Worm (Caenorhabditis elegans) whole organism, L1 larva: ENCODE measurements around the gene T04F3.5.
A peak's percentile ranks its signal among the peaks of the same experiment; 100 is the strongest.

Source experiments
- C04F5.9 ChIP-seq: sonication (generic microtip); optimal IDR thresholded peaks from 2 replicates; lab custom pipeline; 2016; ENCODE audit warnings: missing genetic modification characterization, missing compliant biosample characterization
- C16A3.4 ChIP-seq: fragments of 150-350 bp; optimal IDR thresholded peaks from 2 replicates; lab custom pipeline; 2014; ENCODE audit warnings: missing biosample characterization, missing genetic modification characterization
- alr-1 ChIP-seq: fragments of 200-800 bp; sonication (Bioruptor generic); optimal IDR thresholded peaks from 2 replicates; lab custom pipeline; 2018; ENCODE audit warnings: borderline replicate concordance, mild to moderate bottlenecking, missing genetic modification characterization, missing compliant biosample characterization
- aly-2 ChIP-seq: fragments of 150-350 bp; optimal IDR thresholded peaks from 2 replicates; lab custom pipeline; 2014; ENCODE audit warnings: missing biosample characterization, missing genetic modification characterization
- ceh-63 ChIP-seq: fragments of 200-800 bp; sonication (Bioruptor generic); optimal IDR thresholded peaks from 2 replicates; lab custom pipeline; 2018; ENCODE audit warnings: mild to moderate bottlenecking, missing genetic modification characterization, missing compliant biosample characterization
- ceh-8 ChIP-seq: fragments of 200-800 bp; sonication (Bioruptor generic); optimal IDR thresholded peaks from 2 replicates; lab custom pipeline; 2018; ENCODE audit warnings: mild to moderate bottlenecking, missing genetic modification characterization, moderate library complexity, missing compliant biosample characterization
- ceh-82 ChIP-seq, 3 experiments: fragments of 150-350 bp in 1 of 3; sonication (generic microtip) in 2 of 3; optimal IDR thresholded peaks; 2 replicates each; lab custom pipeline; 2014 to 2017; ENCODE audit warnings: missing biosample characterization in 3 of 3, missing genetic modification characterization in 3 of 3
- ceh-90 ChIP-seq: sonication (generic microtip); optimal IDR thresholded peaks from 2 replicates; lab custom pipeline; 2016; ENCODE audit warnings: missing genetic modification characterization, missing compliant biosample characterization
- ces-1 ChIP-seq: fragments of 150-350 bp; optimal IDR thresholded peaks from 2 replicates; lab custom pipeline; 2014; ENCODE audit warnings: missing biosample characterization, missing genetic modification reagents, missing genetic modification characterization
- dpl-1 ChIP-seq, 3 experiments: fragments of 150-350 bp in 2 of 3; sonication (generic microtip) in 1 of 3; optimal IDR thresholded peaks; 2 replicates each; lab custom pipeline; 2014 to 2017; ENCODE audit warnings: missing biosample characterization in 3 of 3, missing genetic modification characterization in 3 of 3, missing genetic modification reagents in 3 of 3
- efl-1 ChIP-seq, 4 experiments: fragments of 150-350 bp; optimal IDR thresholded peaks in 3 of 4; peaks in 1 of 4; 1 replicate in 1 of 4; 2 replicates in 3 of 4; lab custom pipeline; 2014; ENCODE audit warnings: missing biosample characterization in 2 of 4, missing genetic modification characterization in 2 of 4, missing genetic modification reagents in 2 of 4
- efl-3 ChIP-seq: fragments of 200-800 bp; sonication (Bioruptor generic); optimal IDR thresholded peaks from 2 replicates; lab custom pipeline; 2018; ENCODE audit warnings: mild to moderate bottlenecking, missing genetic modification characterization, missing compliant biosample characterization
- egl-13 ChIP-seq: sonication (generic microtip); optimal IDR thresholded peaks from 2 replicates; lab custom pipeline; 2016; ENCODE audit warnings: missing genotype, missing genetic modification reagents, missing genetic modification characterization, missing compliant biosample characterization
- ets-5 ChIP-seq: fragments of 200-800 bp; sonication (Bioruptor generic); IDR thresholded peaks from 2 replicates; pipeline ENCODE4 v1.3.6; 2022; ENCODE audit warnings: missing genetic modification characterization, missing compliant biosample characterization
- fkh-10 ChIP-seq: sonication (generic microtip); optimal IDR thresholded peaks from 2 replicates; lab custom pipeline; 2017; ENCODE audit warnings: missing biosample characterization, missing genetic modification reagents, missing genetic modification characterization
- fos-1 ChIP-seq: fragments of 150-350 bp; optimal IDR thresholded peaks from 2 replicates; lab custom pipeline; 2014; ENCODE audit warnings: missing biosample characterization, missing genetic modification characterization
- hlh-17 ChIP-seq: fragments of 200-800 bp; sonication (Bioruptor generic); optimal IDR thresholded peaks from 2 replicates; lab custom pipeline; 2018; ENCODE audit warnings: missing genetic modification characterization, mild to moderate bottlenecking, missing compliant biosample characterization, moderate library complexity, borderline replicate concordance
- hlh-4 ChIP-seq: sonication (generic microtip); optimal IDR thresholded peaks from 2 replicates; lab custom pipeline; 2016; ENCODE audit warnings: mild to moderate bottlenecking, missing genetic modification characterization, missing compliant biosample characterization
- isw-1 ChIP-seq: fragments of 200-800 bp; sonication (Bioruptor generic); IDR thresholded peaks from 2 replicates; pipeline ENCODE4 v1.3.6; 2022; ENCODE audit warnings: missing genetic modification characterization, missing compliant biosample characterization
- jun-1 ChIP-seq: fragments of 150-350 bp; optimal IDR thresholded peaks from 2 replicates; lab custom pipeline; 2014; ENCODE audit warnings: missing biosample characterization, missing genetic modification reagents, missing genetic modification characterization
- lin-14 ChIP-seq: fragments of 200-800 bp; sonication (Bioruptor generic); optimal IDR thresholded peaks from 2 replicates; lab custom pipeline; 2018; ENCODE audit warnings: mild to moderate bottlenecking, missing genetic modification characterization, moderate library complexity, missing compliant biosample characterization
- lin-39 ChIP-seq: fragments of 150-350 bp; optimal IDR thresholded peaks from 2 replicates; lab custom pipeline; 2014; ENCODE audit warnings: missing biosample characterization, missing genetic modification reagents, missing genetic modification characterization
- lir-3 ChIP-seq: sonication (generic microtip); optimal IDR thresholded peaks from 2 replicates; lab custom pipeline; 2016; ENCODE audit warnings: mild to moderate bottlenecking, missing genetic modification characterization, moderate library complexity, missing compliant biosample characterization; ENCODE audit not compliant: poor library complexity
- lsy-2 ChIP-seq, 2 experiments: fragments of 150-350 bp; optimal IDR thresholded peaks; 2 replicates each; lab custom pipeline; 2014; ENCODE audit warnings: missing biosample characterization in 2 of 2, missing genetic modification characterization in 2 of 2
- mab-9 ChIP-seq: fragments of 200-800 bp; sonication (Bioruptor generic); IDR thresholded peaks from 2 replicates; pipeline ENCODE4 v1.3.6; 2022; ENCODE audit warnings: missing genetic modification reagents, missing genetic modification characterization, missing compliant biosample characterization
- mdl-1 ChIP-seq, 2 experiments: fragments of 150-350 bp; optimal IDR thresholded peaks; 2 replicates each; lab custom pipeline; 2014 to 2017; ENCODE audit warnings: missing biosample characterization in 2 of 2, missing genetic modification characterization in 2 of 2, inconsistent platforms in 1 of 2
- mef-2 ChIP-seq: fragments of 150-350 bp; optimal IDR thresholded peaks from 2 replicates; lab custom pipeline; 2014; ENCODE audit warnings: missing biosample characterization, missing genetic modification characterization
- mep-1 ChIP-seq: fragments of 150-350 bp; optimal IDR thresholded peaks from 2 replicates; lab custom pipeline; 2014; ENCODE audit warnings: missing biosample characterization, missing genetic modification characterization
- nhr-11 ChIP-seq: fragments of 150-350 bp; optimal IDR thresholded peaks from 2 replicates; lab custom pipeline; 2014; ENCODE audit warnings: missing biosample characterization, missing genetic modification characterization
- nhr-12 ChIP-seq: sonication (generic microtip); optimal IDR thresholded peaks from 2 replicates; lab custom pipeline; 2017; ENCODE audit warnings: missing biosample characterization, missing genetic modification characterization
- nhr-19 ChIP-seq: fragments of 200-800 bp; sonication (Bioruptor generic); conservative IDR thresholded peaks from 2 replicates; pipeline ENCODE4 v1.3.6; 2022; ENCODE audit warnings: missing genetic modification characterization, missing compliant biosample characterization
- nhr-237 ChIP-seq: fragments of 150-350 bp; optimal IDR thresholded peaks from 2 replicates; lab custom pipeline; 2014; ENCODE audit warnings: missing biosample characterization, missing genetic modification characterization
- nhr-28 ChIP-seq: fragments of 150-350 bp; optimal IDR thresholded peaks from 2 replicates; lab custom pipeline; 2014; ENCODE audit warnings: missing biosample characterization, missing genetic modification characterization
- nhr-71 ChIP-seq: sonication (generic microtip); optimal IDR thresholded peaks from 2 replicates; lab custom pipeline; 2016; ENCODE audit warnings: mild to moderate bottlenecking, missing genetic modification characterization, moderate library complexity, missing compliant biosample characterization
- nhr-77 ChIP-seq: fragments of 150-350 bp; optimal IDR thresholded peaks from 2 replicates; lab custom pipeline; 2014; ENCODE audit warnings: missing biosample characterization, missing genetic modification characterization
- pag-3 ChIP-seq: sonication (generic microtip); optimal IDR thresholded peaks from 2 replicates; lab custom pipeline; 2017; ENCODE audit warnings: missing genetic modification characterization, mild to moderate bottlenecking, missing compliant biosample characterization, antibody characterized with exemption, borderline replicate concordance; ENCODE audit not compliant: insufficient read depth
- rnt-1 ChIP-seq: sonication (generic microtip); optimal IDR thresholded peaks from 2 replicates; lab custom pipeline; 2016; ENCODE audit warnings: mild to moderate bottlenecking, missing genetic modification characterization, moderate library complexity, missing compliant biosample characterization
- skn-1 ChIP-seq: fragments of 150-350 bp; optimal IDR thresholded peaks from 2 replicates; lab custom pipeline; 2014; ENCODE audit warnings: missing biosample characterization, missing genetic modification characterization
- snpc-4 ChIP-seq: fragments of 150-350 bp; optimal IDR thresholded peaks from 2 replicates; lab custom pipeline; 2014; ENCODE audit warnings: missing biosample characterization, missing genetic modification characterization
- snu-23 ChIP-seq: sonication (generic microtip); optimal IDR thresholded peaks from 2 replicates; lab custom pipeline; 2016; ENCODE audit warnings: missing genetic modification characterization, missing compliant biosample characterization
- sox-4 ChIP-seq: sonication (generic microtip); optimal IDR thresholded peaks from 2 replicates; lab custom pipeline; 2016; ENCODE audit warnings: missing genetic modification characterization, missing compliant biosample characterization
- sup-37 ChIP-seq: fragments of 200-800 bp; sonication (Bioruptor generic); optimal IDR thresholded peaks from 2 replicates; lab custom pipeline; 2018; ENCODE audit warnings: mild to moderate bottlenecking, missing genetic modification characterization, missing compliant biosample characterization
- tbx-2 ChIP-seq: sonication (generic microtip); optimal IDR thresholded peaks from 2 replicates; lab custom pipeline; 2016; ENCODE audit warnings: missing genetic modification characterization, missing compliant biosample characterization
- unc-130 ChIP-seq: fragments of 150-350 bp; optimal IDR thresholded peaks from 2 replicates; lab custom pipeline; 2017; ENCODE audit warnings: missing biosample characterization, missing genetic modification characterization, inconsistent platforms
- unc-30 ChIP-seq: sonication (generic microtip); optimal IDR thresholded peaks from 2 replicates; lab custom pipeline; 2017; ENCODE audit warnings: missing biosample characterization, missing genetic modification characterization
- unc-62 ChIP-seq: fragments of 150-350 bp; optimal IDR thresholded peaks from 2 replicates; lab custom pipeline; 2014; ENCODE audit warnings: missing biosample characterization, missing genetic modification reagents, missing genetic modification characterization
- unc-98 ChIP-seq: fragments of 200-800 bp; sonication (Bioruptor generic); IDR thresholded peaks from 2 replicates; pipeline ENCODE4 v1.3.6; 2022; ENCODE audit warnings: missing genetic modification characterization, missing compliant biosample characterization
- zip-4 ChIP-seq: fragments of 200-800 bp; sonication (Bioruptor generic); optimal IDR thresholded peaks from 2 replicates; lab custom pipeline; 2018; ENCODE audit warnings: mild to moderate bottlenecking, missing genetic modification characterization, moderate library complexity, missing compliant biosample characterization
- ztf-11 ChIP-seq, 2 experiments: sonication (generic microtip); optimal IDR thresholded peaks; 2 replicates each; lab custom pipeline; 2016 to 2017; ENCODE audit warnings: missing genetic modification characterization in 2 of 2, missing biosample characterization in 1 of 2, missing compliant biosample characterization in 1 of 2

Gene T04F3.5

ce11 chrV:11762863-11763262, 2.4 kb downstream of the T04F3.5 start, which contains the start of gene T04F3.4:
Gene T04F3.4, minus strand, starts transcription at chrV:11763049.
- TF ChIP-seq lsy-2 (tag; optimal IDR thresholded peaks at IDR 0.05; lab: Kevin White, UChicago) (peak in 1 of 2 experiments; percentile 28), lin-39 (tag; lab: Kevin White, UChicago) (no peak), lir-3 (no peak)

- TF ChIP-seq ceh-82 (tag; optimal IDR thresholded peaks at IDR 0.05; lab: Kevin White, UChicago) (peak; percentile 34 to 64 (median 57)), fos-1 (tag; lab: Kevin White, UChicago) (peak; percentile 68), nhr-28 (peak; percentile 58), zip-4 (peak; percentile 92), nhr-77 (peak; percentile 74), mef-2 (tag; lab: Kevin White, UChicago) (no peak), dpl-1 (GFP tag; optimal IDR thresholded peaks at IDR 0.05; lab: Kevin White, UChicago) (peak; percentile 70 to 80 (median 78)), snpc-4 (tag; lab: Kevin White, UChicago) (peak; percentile 81), aly-2 (tag; lab: Kevin White, UChicago) (peak; percentile 86), ces-1 (GFP tag; lab: Kevin White, UChicago) (no peak), unc-62 (no peak), mdl-1 (tag; optimal IDR thresholded peaks at IDR 0.05; lab: Kevin White, UChicago) (peak in 1 of 2 experiments; percentile 72), sox-4 (tag; lab: Kevin White, UChicago) (peak; percentile 95), ets-5 (GFP tag; lab: Robert Waterston, UW) (no peak), efl-3 (GFP tag; lab: Kevin White, UChicago) (peak; percentile 81), pag-3 (no peak), mep-1 (tag; lab: Kevin White, UChicago) (peak; percentile 93), hlh-4 (tag; lab: Kevin White, UChicago) (no peak), fkh-10 (GFP tag; lab: Kevin White, UChicago) (peak; percentile 52), alr-1 (tag; lab: Kevin White, UChicago) (no peak), unc-30 (tag; lab: Kevin White, UChicago) (peak; percentile 28), nhr-19 (GFP tag; lab: Robert Waterston, UW) (peak; percentile 95), sup-37 (peak; percentile 94), ceh-8 (GFP tag; lab: Kevin White, UChicago) (peak; percentile 92), mab-9 (GFP tag; lab: Robert Waterston, UW) (peak; percentile 87), isw-1 (peak; percentile 94), unc-130 (tag; lab: Kevin White, UChicago) (peak; percentile 67), C04F5.9 (tag; lab: Kevin White, UChicago) (peak; percentile 78), rnt-1 (tag; lab: Kevin White, UChicago) (peak; percentile 58), tbx-2 (tag; lab: Kevin White, UChicago) (peak; percentile 96), lin-39 (tag; lab: Kevin White, UChicago) (peak; percentile 97), skn-1 (tag; lab: Kevin White, UChicago) (peak; percentile 34), ceh-63 (GFP tag; lab: Kevin White, UChicago) (no peak), nhr-12 (tag; lab: Kevin White, UChicago) (peak; percentile 14), egl-13 (peak; percentile 90), nhr-71 (peak; percentile 97), C16A3.4 (tag; lab: Kevin White, UChicago) (peak; percentile 50), unc-98 (GFP tag; lab: Robert Waterston, UW) (peak; percentile 42; the same call in 1 of the 2 replicates), lin-14 (GFP tag; lab: Kevin White, UChicago) (peak; percentile 99), ztf-11 (tag; optimal IDR thresholded peaks at IDR 0.05; lab: Kevin White, UChicago) (peak; percentile 15 to 83), ceh-90 (peak; percentile 65), nhr-237 (peak; percentile 50), nhr-11 (tag; lab: Kevin White, UChicago) (peak; percentile 83), jun-1 (tag; lab: Kevin White, UChicago) (peak; percentile 74), efl-1 (optimal IDR thresholded peaks at IDR 0.05; lab: Kevin White, UChicago) (peak; percentile 76 to 86), efl-1 (GFP tag; optimal IDR thresholded peaks at IDR 0.05 in 1 of 2; lab: Kevin White, UChicago) (peak; percentile 79 to 97), snu-23 (GFP tag; lab: Kevin White, UChicago) (peak; percentile 97), hlh-17 (GFP tag; lab: Kevin White, UChicago) (no peak)
These were observed 4.0 kb downstream of the T04F3.5 start, which contains the start of the genes F55A11.1 and syx-5 for ce11 chrV:11764373-11764954. Gene F55A11.1, minus strand, starts transcription at chrV:11764385. Gene syx-5, plus strand, starts transcription at chrV:11764904.
